Worm (Caenorhabditis elegans): Measurements from ENCODE around the gene ard-1.

Gene ard-1

ce11 chrIV:11143228-11143444 lies 12.1 kb downstream of the ard-1 start, which contains the start of gene F01G4.4:
F01G4.4 (plus strand) TSS chrIV:11143345.
- TF ChIP-seq lin-39 (tag; optimal IDR thresholded peaks at IDR 0.05) (no peak), nhr-10 (tag; optimal IDR thresholded peaks at IDR 0.05) (no peak), zag-1 (tag; optimal IDR thresholded peaks at IDR 0.05) (no peak), egl-27 (tag; optimal IDR thresholded peaks at IDR 0.05) (no peak), ztf-4 (tag; optimal IDR thresholded peaks at IDR 0.05) (no peak), nhr-6 (tag; optimal IDR thresholded peaks at IDR 0.05) (no peak), aly-2 (tag; optimal IDR thresholded peaks at IDR 0.05) (no peak)

- TF ChIP-seq fos-1 (tag; optimal IDR thresholded peaks at IDR 0.05) (no peak), nhr-23 (tag; optimal IDR thresholded peaks at IDR 0.05) (no peak), peb-1 (tag; optimal IDR thresholded peaks at IDR 0.05) (no peak), mdl-1 (tag; optimal IDR thresholded peaks at IDR 0.05) (no peak), nhr-12 (tag; optimal IDR thresholded peaks at IDR 0.05) (no peak)
Measured at ce11 chrIV:11145929-11146339, 14.9 kb downstream of the ard-1 start.

ce11 chrIV:11146492-11146891 lies 15.4 kb downstream of the ard-1 start:
- no peak for TF ChIP-seq lin-39 (tag; optimal IDR thresholded peaks at IDR 0.05)
- TF ChIP-seq nhr-23 (tag; optimal IDR thresholded peaks at IDR 0.05) = no peak
- TF ChIP-seq egl-27 (tag; optimal IDR thresholded peaks at IDR 0.05) = no peak
- no peak for TF ChIP-seq nhr-11 (tag; optimal IDR thresholded peaks at IDR 0.05)
- no peak for TF ChIP-seq crh-2 (tag; optimal IDR thresholded peaks at IDR 0.05)
- no peak for TF ChIP-seq sma-9 (GFP tag; optimal IDR thresholded peaks at IDR 0.05)
- TF ChIP-seq sma-9 (tag; optimal IDR thresholded peaks at IDR 0.05) = no peak

DNA sequence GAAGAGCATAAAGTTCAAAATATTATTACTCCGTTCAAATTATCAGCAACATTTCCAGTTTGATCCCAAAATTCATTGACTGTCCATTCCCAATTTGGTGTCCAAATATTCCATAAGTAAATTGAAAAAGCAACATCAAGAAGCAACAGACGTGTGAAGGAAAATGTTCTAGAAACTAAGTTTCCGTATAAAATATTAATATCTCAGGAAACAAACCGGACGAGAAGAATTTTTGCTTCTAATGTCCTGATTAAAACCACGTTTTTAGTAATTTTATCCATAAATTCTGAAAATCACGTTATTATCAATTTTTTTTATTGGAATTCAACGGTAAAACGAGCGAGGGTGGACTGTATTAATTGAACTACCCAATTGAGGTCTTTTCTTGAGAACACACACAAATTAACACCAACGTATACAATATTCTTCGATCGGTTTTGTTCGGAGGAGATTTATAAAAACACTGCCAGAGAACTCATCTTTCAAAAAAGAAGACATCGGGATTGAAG lies 15.9 kb downstream of the ard-1 start, which contains the start of gene pigq-1:
Gene pigq-1, minus strand, starts transcription at position 286 of the 509 bp plus-strand sequence.
- TF ChIP-seq nhr-21 (tag; optimal IDR thresholded peaks at IDR 0.05) (peak; percentile 55), Y55F3AM.14 (GFP tag; optimal IDR thresholded peaks at IDR 0.05) (peak; percentile 40), snpc-4 (tag; optimal IDR thresholded peaks at IDR 0.05) (no peak), C34F6.9 (tag; optimal IDR thresholded peaks at IDR 0.05) (no peak), elt-3 (tag; optimal IDR thresholded peaks at IDR 0.05) (no peak), F13H6.1 (tag; optimal IDR thresholded peaks at IDR 0.05) (peak; percentile 5), zag-1 (tag; optimal IDR thresholded peaks at IDR 0.05) (no peak), ceh-82 (tag; optimal IDR thresholded peaks at IDR 0.05) (no peak), dmd-4 (tag; optimal IDR thresholded peaks at IDR 0.05) (no peak), nhr-10 (tag; optimal IDR thresholded peaks at IDR 0.05) (no peak), ceh-16 (tag; optimal IDR thresholded peaks at IDR 0.05) (no peak), sem-4 (tag; optimal IDR thresholded peaks at IDR 0.05) (peak; percentile 21), ztf-4 (tag; optimal IDR thresholded peaks at IDR 0.05) (peak; percentile 23), R02D3.7 (tag; optimal IDR thresholded peaks at IDR 0.05) (no peak), nhr-77 (tag; optimal IDR thresholded peaks at IDR 0.05) (no peak), nhr-25 (tag; optimal IDR thresholded peaks at IDR 0.05) (peak; percentile 46), crh-2 (tag; optimal IDR thresholded peaks at IDR 0.05) (peak; percentile 57), lin-13 (GFP tag; optimal IDR thresholded peaks at IDR 0.05) (peak; percentile 45), nhr-237 (tag; optimal IDR thresholded peaks at IDR 0.05) (no peak), sma-9 (GFP tag; optimal IDR thresholded peaks at IDR 0.05) (no peak), sma-9 (tag; optimal IDR thresholded peaks at IDR 0.05) (no peak), egl-27 (tag; optimal IDR thresholded peaks at IDR 0.05) (no peak), ztf-1 (GFP tag; conservative IDR thresholded peaks at IDR 0.05) (no peak), gmeb-1 (tag; optimal IDR thresholded peaks at IDR 0.05) (no peak), lin-39 (tag; optimal IDR thresholded peaks at IDR 0.05) (no peak), mab-5 (tag; optimal IDR thresholded peaks at IDR 0.05) (no peak), fos-1 (tag; optimal IDR thresholded peaks at IDR 0.05) (no peak), sma-3 (GFP tag; optimal IDR thresholded peaks at IDR 0.05) (peak; percentile 46), ama-1 (optimal IDR thresholded peaks at IDR 0.05) (peak; percentile 14), unc-55 (GFP tag; optimal IDR thresholded peaks at IDR 0.05) (no peak), ZK546.5 (tag; optimal IDR thresholded peaks at IDR 0.05) (peak; percentile 20), aly-2 (tag; optimal IDR thresholded peaks at IDR 0.05) (no peak), peb-1 (tag; optimal IDR thresholded peaks at IDR 0.05) (no peak), nhr-12 (tag; optimal IDR thresholded peaks at IDR 0.05) (no peak), lsy-2 (tag; optimal IDR thresholded peaks at IDR 0.05) (peak in 1 of 2 experiments; percentile 64), lin-11 (tag; optimal IDR thresholded peaks at IDR 0.05) (no peak), skn-1 (tag; optimal IDR thresholded peaks at IDR 0.05) (no peak), nhr-11 (tag; optimal IDR thresholded peaks at IDR 0.05) (no peak), nhr-23 (tag; optimal IDR thresholded peaks at IDR 0.05) (no peak), alr-1 (tag; optimal IDR thresholded peaks at IDR 0.05) (no peak)
